Worm (Caenorhabditis elegans) whole organism, L2 larva: ENCODE results near the gene Y38H8A.1.

Source experiments
- ZK546.5 ChIP-seq: sonication (generic microtip); optimal IDR thresholded peaks from 2 replicates; lab custom pipeline; 2017; ENCODE audit warnings: missing biosample characterization, missing genetic modification characterization
- ceh-16 ChIP-seq: fragments of 150-350 bp; optimal IDR thresholded peaks from 2 replicates; lab custom pipeline; 2014; ENCODE audit warnings: missing biosample characterization, missing genetic modification characterization
- crh-2 ChIP-seq: sonication (generic microtip); optimal IDR thresholded peaks from 2 replicates; lab custom pipeline; 2017; ENCODE audit warnings: missing biosample characterization, missing genetic modification characterization
- dmd-4 ChIP-seq: sonication (generic microtip); optimal IDR thresholded peaks from 2 replicates; lab custom pipeline; 2017; ENCODE audit warnings: missing biosample characterization, missing genetic modification characterization
- elt-3 ChIP-seq: sonication (generic microtip); optimal IDR thresholded peaks from 2 replicates; lab custom pipeline; 2017; ENCODE audit warnings: missing biosample characterization, missing genetic modification characterization
- fos-1 ChIP-seq: fragments of 150-350 bp; optimal IDR thresholded peaks from 2 replicates; lab custom pipeline; 2014; ENCODE audit warnings: missing biosample characterization, missing genetic modification characterization
- lin-11 ChIP-seq: fragments of 150-350 bp; sonication (generic microtip); optimal IDR thresholded peaks from 2 replicates; lab custom pipeline; 2014; ENCODE audit warnings: missing biosample characterization, missing genetic modification characterization, inconsistent platforms, mixed read lengths
- mab-5 ChIP-seq: fragments of 150-350 bp; optimal IDR thresholded peaks from 2 replicates; lab custom pipeline; 2014; ENCODE audit warnings: missing biosample characterization, missing genetic modification characterization
- mdl-1 ChIP-seq, 2 experiments: fragments of 150-350 bp in 1 of 2; sonication (generic microtip) in 1 of 2; optimal IDR thresholded peaks; 2 replicates each; lab custom pipeline; 2017; ENCODE audit warnings: missing biosample characterization in 2 of 2, missing genetic modification characterization in 2 of 2
- nhr-11 ChIP-seq: fragments of 150-350 bp; optimal IDR thresholded peaks from 2 replicates; lab custom pipeline; 2014; ENCODE audit warnings: missing biosample characterization, missing genetic modification characterization
- nhr-12 ChIP-seq: fragments of 150-350 bp; optimal IDR thresholded peaks from 2 replicates; lab custom pipeline; 2014; ENCODE audit warnings: missing biosample characterization, missing genetic modification characterization
- nhr-23 ChIP-seq: fragments of 150-350 bp; optimal IDR thresholded peaks from 2 replicates; lab custom pipeline; 2014; ENCODE audit warnings: missing biosample characterization, missing genetic modification reagents, missing genetic modification characterization
- nhr-77 ChIP-seq: fragments of 150-350 bp; optimal IDR thresholded peaks from 2 replicates; lab custom pipeline; 2014; ENCODE audit warnings: missing biosample characterization, missing genetic modification characterization
- unc-39 ChIP-seq: fragments of 150-350 bp; optimal IDR thresholded peaks from 2 replicates; lab custom pipeline; 2014; ENCODE audit warnings: missing biosample characterization, missing genetic modification characterization

ce11 chrIV:13453509-13453908 lies 29.1 kb upstream of the Y38H8A.1 start:
- TF ChIP-seq ceh-16 (tag; lab: Kevin White, UChicago) (no peak), nhr-12 (no peak), mdl-1 (tag; optimal IDR thresholded peaks at IDR 0.05; lab: Kevin White, UChicago) (no peak), fos-1 (tag; lab: Kevin White, UChicago) (no peak), nhr-77 (no peak), nhr-23 (tag; lab: Kevin White, UChicago) (no peak), ZK546.5 (tag; lab: Kevin White, UChicago) (no peak), unc-39 (tag; lab: Kevin White, UChicago) (no peak), elt-3 (tag; lab: Kevin White, UChicago) (no peak), crh-2 (tag; lab: Kevin White, UChicago) (no peak), mab-5 (no peak), dmd-4 (tag; lab: Kevin White, UChicago) (no peak), lin-11 (tag; lab: Kevin White, UChicago) (no peak), nhr-11 (no peak)
